Worm (Caenorhabditis elegans) whole organism, L4 larva: ENCODE data around the gene nmat-1.

Source experiments
- F26F4.8 ChIP-seq: fragments of 200-800 bp; sonication (Bioruptor generic); conservative IDR thresholded peaks from 2 replicates; pipeline ENCODE4 v1.3.6; 2022; ENCODE audit warnings: missing genetic modification characterization, missing compliant biosample characterization
- F37D6.2 ChIP-seq: sonication (generic microtip); optimal IDR thresholded peaks from 2 replicates; lab custom pipeline; 2016; ENCODE audit warnings: mild to moderate bottlenecking, missing genetic modification characterization, missing compliant biosample characterization
- F44E2.7 ChIP-seq: fragments of 200-800 bp; sonication (Bioruptor generic); IDR thresholded peaks from 2 replicates; pipeline ENCODE4 v2.1.2; 2022; ENCODE audit warnings: missing genetic modification characterization, missing compliant biosample characterization
- R02D3.7 ChIP-seq: fragments of 150-350 bp; sonication (generic microtip); optimal IDR thresholded peaks from 3 replicates; lab custom pipeline; 2014; ENCODE audit warnings: missing biosample characterization, missing genetic modification characterization
- T26A8.4 ChIP-seq: fragments of 200-800 bp; sonication (Bioruptor generic); IDR thresholded peaks from 2 replicates; pipeline ENCODE4 v1.3.6; 2022; ENCODE audit warnings: missing genetic modification characterization, missing compliant biosample characterization
- Y105C5A.15 ChIP-seq: fragments of 200-800 bp; sonication (Bioruptor generic); IDR thresholded peaks from 2 replicates; pipeline ENCODE4 v1.3.6; 2022; ENCODE audit warnings: missing genetic modification characterization, missing compliant biosample characterization
- aly-2 ChIP-seq: sonication (generic microtip); optimal IDR thresholded peaks from 2 replicates; lab custom pipeline; 2018; ENCODE audit warnings: missing biosample characterization, missing genetic modification characterization
- arid-1 ChIP-seq: fragments of 200-800 bp; sonication (Bioruptor generic); conservative IDR thresholded peaks from 2 replicates; pipeline ENCODE4 v1.3.6; 2022; ENCODE audit warnings: missing genetic modification reagents, missing genetic modification characterization, missing compliant biosample characterization
- ceh-20 ChIP-seq: fragments of 200-800 bp; sonication (Bioruptor generic); IDR thresholded peaks from 2 replicates; pipeline ENCODE4 v1.3.6; 2022; ENCODE audit warnings: missing genetic modification reagents, missing genetic modification characterization, missing compliant biosample characterization
- ceh-28 ChIP-seq: fragments of 150-350 bp; optimal IDR thresholded peaks from 2 replicates; lab custom pipeline; 2014; ENCODE audit warnings: missing biosample characterization, missing genetic modification reagents, missing genetic modification characterization
- ceh-44 ChIP-seq: fragments of 200-800 bp; sonication (Bioruptor generic); IDR thresholded peaks from 2 replicates; pipeline ENCODE4 v1.3.6; 2022; ENCODE audit warnings: missing genetic modification reagents, missing genetic modification characterization, missing compliant biosample characterization
- cey-2 ChIP-seq: sonication (generic microtip); optimal IDR thresholded peaks from 3 replicates; lab custom pipeline; 2017; ENCODE audit warnings: missing genetic modification characterization, mild to moderate bottlenecking, missing compliant biosample characterization, antibody characterized with exemption, borderline replicate concordance; ENCODE audit not compliant: insufficient read depth
- ctbp-1 ChIP-seq: fragments of 200-800 bp; sonication (Bioruptor generic); IDR thresholded peaks from 2 replicates; pipeline ENCODE4 v1.3.6; 2022; ENCODE audit warnings: missing genetic modification reagents, missing genetic modification characterization, missing compliant biosample characterization
- daf-12 ChIP-seq: fragments of 150-350 bp; optimal IDR thresholded peaks from 2 replicates; lab custom pipeline; 2014; ENCODE audit warnings: missing biosample characterization, missing genetic modification reagents, missing genetic modification characterization
- daf-16 ChIP-seq, 3 experiments: sonication (generic microtip); optimal IDR thresholded peaks; 2 replicates each; lab custom pipeline; 2016 to 2017; ENCODE audit warnings: missing genetic modification characterization in 3 of 3, missing genetic modification reagents in 3 of 3, mild to moderate bottlenecking in 2 of 3, missing compliant biosample characterization in 2 of 3, missing biosample characterization in 1 of 3, moderate library complexity in 1 of 3
- dmd-6 ChIP-seq: fragments of 200-800 bp; sonication (Bioruptor generic); IDR thresholded peaks from 2 replicates; pipeline ENCODE4 v1.3.6; 2022; ENCODE audit warnings: missing genetic modification reagents, missing genetic modification characterization, missing compliant biosample characterization
- dmd-8 ChIP-seq: fragments of 200-800 bp; sonication (Bioruptor generic); IDR thresholded peaks from 2 replicates; pipeline ENCODE4 v1.3.6; 2022; ENCODE audit warnings: missing genetic modification characterization, missing compliant biosample characterization
- dpl-1 ChIP-seq: fragments of 150-350 bp; optimal IDR thresholded peaks from 2 replicates; lab custom pipeline; 2014; ENCODE audit warnings: missing biosample characterization, missing genetic modification reagents, missing genetic modification characterization
- dve-1 ChIP-seq: sonication (generic microtip); optimal IDR thresholded peaks from 2 replicates; lab custom pipeline; 2017; ENCODE audit warnings: antibody characterized with exemption, mild to moderate bottlenecking, missing genetic modification characterization, missing compliant biosample characterization; ENCODE audit not compliant: insufficient read depth
- fkh-10 ChIP-seq: fragments of 150-350 bp; optimal IDR thresholded peaks from 2 replicates; lab custom pipeline; 2014; ENCODE audit warnings: missing biosample characterization, missing genetic modification reagents, missing genetic modification characterization
- hif-1 ChIP-seq, 2 experiments: sonication (generic microtip); optimal IDR thresholded peaks; 2 replicates each; lab custom pipeline; 2016 to 2017; ENCODE audit warnings: missing compliant biosample characterization in 2 of 2, missing genetic modification characterization in 2 of 2, missing genetic modification reagents in 2 of 2, missing genotype in 2 of 2, mild to moderate bottlenecking in 1 of 2
- hlh-30 ChIP-seq: sonication (generic microtip); optimal IDR thresholded peaks from 2 replicates; lab custom pipeline; 2017; ENCODE audit warnings: antibody characterized with exemption, mild to moderate bottlenecking, missing genetic modification characterization, missing compliant biosample characterization; ENCODE audit not compliant: insufficient read depth
- hmg-1.1 ChIP-seq: fragments of 200-800 bp; sonication (Bioruptor generic); IDR thresholded peaks from 2 replicates; pipeline ENCODE4 v1.3.6; 2022; ENCODE audit warnings: missing genetic modification reagents, missing genetic modification characterization, missing compliant biosample characterization
- jun-1 ChIP-seq: fragments of 150-350 bp; optimal IDR thresholded peaks from 2 replicates; lab custom pipeline; 2014; ENCODE audit warnings: missing biosample characterization, missing genetic modification reagents, missing genetic modification characterization
- lim-7 ChIP-seq: fragments of 200-800 bp; sonication (Bioruptor generic); IDR thresholded peaks from 2 replicates; pipeline ENCODE4 v1.3.6; 2022; ENCODE audit warnings: missing genetic modification characterization, missing compliant biosample characterization
- lin-1 ChIP-seq: fragments of 200-800 bp; sonication (Bioruptor generic); IDR thresholded peaks from 2 replicates; pipeline ENCODE4 v1.3.6; 2022; ENCODE audit warnings: missing genetic modification reagents, missing genetic modification characterization, missing compliant biosample characterization
- lin-38 ChIP-seq: fragments of 200-800 bp; sonication (Bioruptor generic); IDR thresholded peaks from 2 replicates; pipeline ENCODE4 v1.3.6; 2022; ENCODE audit warnings: missing genetic modification reagents, missing genetic modification characterization, missing compliant biosample characterization
- lin-39 ChIP-seq: fragments of 150-350 bp; optimal IDR thresholded peaks from 2 replicates; lab custom pipeline; 2014; ENCODE audit warnings: missing biosample characterization, missing genetic modification reagents, missing genetic modification characterization
- mdl-1 ChIP-seq, 2 experiments: fragments of 150-350 bp in 1 of 2; sonication (generic microtip) in 1 of 2; optimal IDR thresholded peaks; 2 replicates each; lab custom pipeline; 2014 to 2017; ENCODE audit warnings: missing biosample characterization in 2 of 2, missing genetic modification characterization in 2 of 2
- mdt-29 ChIP-seq: fragments of 200-800 bp; sonication (Bioruptor generic); IDR thresholded peaks from 2 replicates; pipeline ENCODE4 v1.3.6; 2022; ENCODE audit warnings: missing genetic modification reagents, missing genetic modification characterization, missing compliant biosample characterization
- mxl-3 ChIP-seq: fragments of 200-800 bp; sonication (Bioruptor generic); optimal IDR thresholded peaks from 2 replicates; lab custom pipeline; 2018; ENCODE audit warnings: mild to moderate bottlenecking, missing genetic modification characterization, missing compliant biosample characterization
- nhr-10 ChIP-seq: fragments of 150-350 bp; optimal IDR thresholded peaks from 2 replicates; lab custom pipeline; 2014; ENCODE audit warnings: missing biosample characterization, missing genetic modification characterization
- nhr-28 ChIP-seq: fragments of 150-350 bp; optimal IDR thresholded peaks from 2 replicates; lab custom pipeline; 2014; ENCODE audit warnings: missing biosample characterization, missing genetic modification characterization
- nhr-6 ChIP-seq: fragments of 150-350 bp; optimal IDR thresholded peaks from 2 replicates; lab custom pipeline; 2014; ENCODE audit warnings: missing biosample characterization, missing genetic modification characterization
- php-3 ChIP-seq: fragments of 200-800 bp; sonication (Bioruptor generic); IDR thresholded peaks from 2 replicates; pipeline ENCODE4 v1.3.6; 2022; ENCODE audit warnings: missing genetic modification reagents, missing genetic modification characterization, missing compliant biosample characterization
- pqm-1 ChIP-seq: sonication (generic microtip); optimal IDR thresholded peaks from 2 replicates; lab custom pipeline; 2017; ENCODE audit warnings: missing biosample characterization, missing genetic modification characterization
- rbr-2 ChIP-seq: sonication (generic microtip); optimal IDR thresholded peaks from 2 replicates; lab custom pipeline; 2016; ENCODE audit warnings: missing genotype, missing genetic modification characterization, missing compliant biosample characterization
- set-16 ChIP-seq: fragments of 200-800 bp; sonication (Bioruptor generic); IDR thresholded peaks from 2 replicates; pipeline ENCODE4 v1.3.6; 2022; ENCODE audit warnings: missing genetic modification reagents, missing genetic modification characterization, missing compliant biosample characterization
- skn-1 ChIP-seq: fragments of 150-350 bp; optimal IDR thresholded peaks from 2 replicates; lab custom pipeline; 2014; ENCODE audit warnings: missing biosample characterization, missing genetic modification characterization
- snpc-4 ChIP-seq: fragments of 150-350 bp; optimal IDR thresholded peaks from 2 replicates; lab custom pipeline; 2014; ENCODE audit warnings: missing biosample characterization, missing genetic modification characterization
- unc-39 ChIP-seq: sonication (generic microtip); optimal IDR thresholded peaks from 2 replicates; lab custom pipeline; 2017; ENCODE audit warnings: missing biosample characterization, missing genetic modification characterization
- unc-62 ChIP-seq, 3 experiments: fragments of 150-350 bp in 1 of 3; sonication (generic microtip); optimal IDR thresholded peaks in 2 of 3; peaks in 1 of 3; 1 replicate in 1 of 3; 2 replicates in 2 of 3; lab custom pipeline; 2014 to 2017; ENCODE audit warnings: missing biosample characterization in 3 of 3, missing genetic modification characterization in 3 of 3, missing genetic modification reagents in 3 of 3, missing genotype in 1 of 3
- zfp-3 ChIP-seq: fragments of 200-800 bp; sonication (Bioruptor generic); conservative IDR thresholded peaks from 2 replicates; pipeline ENCODE4 v1.3.6; 2022; ENCODE audit warnings: missing genetic modification reagents, missing genetic modification characterization, missing compliant biosample characterization
- zip-11 ChIP-seq: fragments of 200-800 bp; sonication (Bioruptor generic); IDR thresholded peaks from 2 replicates; pipeline ENCODE4 v1.3.6; 2022; ENCODE audit warnings: missing genetic modification characterization, missing compliant biosample characterization
- ztf-11 ChIP-seq: fragments of 150-350 bp; optimal IDR thresholded peaks from 2 replicates; lab custom pipeline; 2014; ENCODE audit warnings: missing biosample characterization, missing genetic modification characterization
- ztf-7 ChIP-seq: fragments of 150-350 bp; optimal IDR thresholded peaks from 2 replicates; lab custom pipeline; 2014; ENCODE audit warnings: missing biosample characterization, missing genetic modification characterization

nmat-1 gene

ce11 chrX:11983576-11984061 lies 34.2 kb downstream of the nmat-1 start, which contains the start of gene C49F5.3:
Gene C49F5.3 (minus strand): TSS chrX:11983626.
- no peak for TF ChIP-seq lin-1 (GFP tag; lab: Robert Waterston, UW)
- no peak for TF ChIP-seq ceh-44 (GFP tag; lab: Robert Waterston, UW)
- no peak for TF ChIP-seq cey-2 (tag; lab: Kevin White, UChicago)
- no peak for TF ChIP-seq mdl-1 (tag; optimal IDR thresholded peaks at IDR 0.05; lab: Kevin White, UChicago)
- TF ChIP-seq nhr-28 (tag; lab: Kevin White, UChicago) = no peak
- TF ChIP-seq daf-12 (tag; lab: Kevin White, UChicago) = no peak
- no peak for TF ChIP-seq dpl-1
- TF ChIP-seq nhr-10 (tag; lab: Kevin White, UChicago) = no peak
- TF ChIP-seq php-3 (GFP tag; lab: Robert Waterston, UW) = no peak
- no peak for TF ChIP-seq mxl-3
- no peak for TF ChIP-seq rbr-2 (tag; lab: Kevin White, UChicago)
- no peak for TF ChIP-seq mdt-29 (GFP tag; lab: Robert Waterston, UW)
- TF ChIP-seq F26F4.8 (GFP tag; lab: Robert Waterston, UW) = no peak
- no peak for TF ChIP-seq zfp-3 (GFP tag; lab: Robert Waterston, UW)
- TF ChIP-seq ctbp-1 (GFP tag; lab: Robert Waterston, UW) = no peak
- no peak for TF ChIP-seq ztf-11 (tag; lab: Kevin White, UChicago)
- TF ChIP-seq Y105C5A.15 (GFP tag; lab: Robert Waterston, UW) = no peak
- no peak for TF ChIP-seq R02D3.7 (tag; lab: Kevin White, UChicago)
- TF ChIP-seq zip-11 = no peak

ce11 chrX:11982065-11982464 lies 35.8 kb downstream of the nmat-1 start, which contains the start of gene nhr-167:
Gene nhr-167 (minus strand): TSS chrX:11982085.
- TF ChIP-seq lin-38 (GFP tag; lab: Robert Waterston, UW) (no peak), F44E2.7 (GFP tag; lab: Robert Waterston, UW) (no peak), mxl-3 (no peak), dmd-6 (GFP tag; lab: Robert Waterston, UW) (no peak), T26A8.4 (GFP tag; lab: Robert Waterston, UW) (no peak), cey-2 (tag; lab: Kevin White, UChicago) (no peak), pqm-1 (tag; lab: Kevin White, UChicago) (no peak), F37D6.2 (tag; lab: Kevin White, UChicago) (no peak), dpl-1 (no peak), ztf-7 (tag; lab: Kevin White, UChicago) (no peak), lin-39 (tag; lab: Kevin White, UChicago) (no peak), set-16 (GFP tag; lab: Robert Waterston, UW) (no peak), snpc-4 (tag; lab: Kevin White, UChicago) (no peak), unc-62 (GFP tag; optimal IDR thresholded peaks at IDR 0.05 in 1 of 2; lab: Kevin White, UChicago) (no peak), unc-62 (tag; optimal IDR thresholded peaks at IDR 0.05; lab: Kevin White, UChicago) (no peak), daf-16 (GFP tag; optimal IDR thresholded peaks at IDR 0.05; lab: Kevin White, UChicago) (no peak), daf-16 (tag; optimal IDR thresholded peaks at IDR 0.05; lab: Kevin White, UChicago) (no peak), hif-1 (tag; optimal IDR thresholded peaks at IDR 0.05; lab: Kevin White, UChicago) (no peak), aly-2 (no peak), skn-1 (no peak)

- TF ChIP-seq ctbp-1 (GFP tag; lab: Robert Waterston, UW) (no peak), unc-39 (tag; lab: Kevin White, UChicago) (no peak), hlh-30 (tag; lab: Kevin White, UChicago) (peak; percentile 2), hmg-1.1 (GFP tag; lab: Robert Waterston, UW) (no peak), lin-38 (GFP tag; lab: Robert Waterston, UW) (no peak), dmd-8 (GFP tag; lab: Robert Waterston, UW) (no peak), dve-1 (tag; lab: Kevin White, UChicago) (peak; percentile 52), lin-39 (tag; lab: Kevin White, UChicago) (no peak), ceh-20 (GFP tag; lab: Robert Waterston, UW) (no peak), nhr-6 (tag; lab: Kevin White, UChicago) (no peak), lim-7 (GFP tag; lab: Robert Waterston, UW) (no peak), cey-2 (tag; lab: Kevin White, UChicago) (no peak), nhr-10 (tag; lab: Kevin White, UChicago) (no peak), arid-1 (GFP tag; lab: Robert Waterston, UW) (no peak), ztf-7 (tag; lab: Kevin White, UChicago) (peak; percentile 41), ceh-28 (tag; lab: Kevin White, UChicago) (peak; percentile 57), jun-1 (tag; lab: Kevin White, UChicago) (no peak), fkh-10 (no peak), dmd-6 (GFP tag; lab: Robert Waterston, UW) (no peak), Y105C5A.15 (GFP tag; lab: Robert Waterston, UW) (no peak), dpl-1 (no peak)
Observed at ce11 chrX:11974629-11975085, 43.2 kb downstream of the nmat-1 start, which contains the start of gene set-6. Gene set-6 (minus strand): TSS chrX:11974679.
